Fruit fly (Drosophila melanogaster) whole organism, wandering third instar larva: Measurements from ENCODE around the gene lush.

ENCODE experiments used
- Abd-B ChIP-seq: fragments of >200 bp; optimal IDR thresholded peaks from 2 replicates; lab custom pipeline; 2017; ENCODE audit warnings: missing biosample characterization, missing genetic modification characterization
- CG32264 ChIP-seq: fragments of 200-800 bp; sonication (Bioruptor generic); optimal IDR thresholded peaks from 2 replicates; lab custom pipeline; 2016; ENCODE audit warnings: missing biosample characterization, missing genetic modification characterization
- CG9705 ChIP-seq: fragments of 200-800 bp; sonication (Bioruptor generic); optimal IDR thresholded peaks from 2 replicates; lab custom pipeline; 2018; ENCODE audit warnings: missing biosample characterization, mild to moderate bottlenecking, missing genetic modification characterization
- CrebA ChIP-seq: fragments of 200-800 bp; sonication (Bioruptor generic); optimal IDR thresholded peaks from 2 replicates; lab custom pipeline; 2016; ENCODE audit warnings: missing biosample characterization, mild to moderate bottlenecking, missing genetic modification characterization, borderline replicate concordance
- Dif ChIP-seq: fragments of 200-275, 200-300 bp; sonication (Bioruptor generic); optimal IDR thresholded peaks from 2 replicates; lab custom pipeline; 2018; ENCODE audit warnings: missing biosample characterization, missing genetic modification characterization; ENCODE audit not compliant: partially characterized antibody
- HLH106 ChIP-seq: fragments of 200-800 bp; optimal IDR thresholded peaks from 3 replicates; lab custom pipeline; 2019; ENCODE audit warnings: missing biosample characterization, mild to moderate bottlenecking, missing genetic modification characterization, moderate library complexity
- Hnf4 ChIP-seq: fragments of 200-800 bp; sonication (Bioruptor generic); optimal IDR thresholded peaks from 2 replicates; lab custom pipeline; 2016; ENCODE audit warnings: missing biosample characterization, mild to moderate bottlenecking, missing genetic modification characterization
- Hr78 ChIP-seq: fragments of >200 bp; optimal IDR thresholded peaks from 2 replicates; lab custom pipeline; 2017; ENCODE audit warnings: missing biosample characterization, missing genetic modification characterization
- Hr83 ChIP-seq: fragments of 200-300 bp; sonication (Bioruptor generic); optimal IDR thresholded peaks from 2 replicates; lab custom pipeline; 2016; ENCODE audit warnings: missing biosample characterization, mild to moderate bottlenecking, missing genetic modification characterization, moderate library complexity; ENCODE audit not compliant: poor library complexity, severe bottlenecking
- Jra ChIP-seq: sonication (Bioruptor generic); optimal IDR thresholded peaks from 2 replicates; lab custom pipeline; 2016; ENCODE audit warnings: missing biosample characterization, missing genetic modification characterization
- Mio ChIP-seq: sonication (Bioruptor generic); optimal IDR thresholded peaks from 2 replicates; lab custom pipeline; 2016; ENCODE audit warnings: missing biosample characterization, missing genetic modification characterization
- Myc ChIP-seq: fragments of >200 bp; optimal IDR thresholded peaks from 2 replicates; lab custom pipeline; 2017
- N ChIP-seq: fragments of >200 bp; optimal IDR thresholded peaks from 2 replicates; lab custom pipeline; 2018; ENCODE audit warnings: missing biosample characterization, missing external identifiers, missing genetic modification characterization
- OdsH ChIP-seq: fragments of 200-800 bp; sonication (Bioruptor generic); optimal IDR thresholded peaks from 2 replicates; lab custom pipeline; 2016; ENCODE audit warnings: missing biosample characterization, mild to moderate bottlenecking, missing genetic modification characterization
- Rel ChIP-seq, 2 experiments: fragments of 200-800 bp; sonication (Bioruptor generic) in 1 of 2; optimal IDR thresholded peaks; 2 replicates in 1 of 2; 3 replicates in 1 of 2; lab custom pipeline; 2016 to 2019; ENCODE audit warnings: mild to moderate bottlenecking in 2 of 2, missing biosample characterization in 2 of 2, missing genetic modification characterization in 2 of 2, moderate library complexity in 1 of 2
- Sp1 ChIP-seq: fragments of 200-800 bp; sonication (Bioruptor generic); optimal IDR thresholded peaks from 3 replicates; lab custom pipeline; 2019; ENCODE audit warnings: missing biosample characterization, mild to moderate bottlenecking, missing genetic modification characterization, moderate library complexity
- Vsx2 ChIP-seq: fragments of 200-300, 225-300 bp; sonication (Bioruptor generic); optimal IDR thresholded peaks from 2 replicates; lab custom pipeline; 2018; ENCODE audit warnings: missing biosample characterization, missing genetic modification characterization; ENCODE audit not compliant: partially characterized antibody
- br ChIP-seq: fragments of 200-800 bp; sonication (Bioruptor generic); optimal IDR thresholded peaks from 2 replicates; lab custom pipeline; 2016; ENCODE audit warnings: missing biosample characterization, missing genetic modification characterization
- dl ChIP-seq, 2 experiments: fragments of 175-275, 200-275 bp in 1 of 2; fragments of 200-275 bp in 1 of 2; sonication (Bioruptor generic); optimal IDR thresholded peaks; lab custom pipeline; 2018; ENCODE audit warnings: mild to moderate bottlenecking in 2 of 2, missing biosample characterization in 2 of 2, missing genetic modification characterization in 2 of 2, moderate library complexity in 2 of 2; ENCODE audit not compliant: partially characterized antibody in 2 of 2, insufficient read depth in 1 of 2
- dmrt93B ChIP-seq: fragments of 200-800 bp; sonication (Bioruptor generic); optimal IDR thresholded peaks from 2 replicates; lab custom pipeline; 2018; ENCODE audit warnings: missing biosample characterization, mild to moderate bottlenecking, missing genetic modification characterization
- dsf ChIP-seq: sonication (Bioruptor generic); optimal IDR thresholded peaks from 2 replicates; lab custom pipeline; 2016; ENCODE audit warnings: missing biosample characterization, missing genetic modification characterization, borderline replicate concordance
- ey ChIP-seq: fragments of 200-800 bp; sonication (Bioruptor generic); optimal IDR thresholded peaks from 2 replicates; lab custom pipeline; 2016; ENCODE audit warnings: missing biosample characterization, missing genetic modification characterization
- foxo ChIP-seq, 2 experiments: fragments of 200-800 bp; sonication (Bioruptor generic); optimal IDR thresholded peaks; 2 replicates in 1 of 2; 3 replicates in 1 of 2; lab custom pipeline; 2016 to 2017; ENCODE audit warnings: missing biosample characterization in 2 of 2, missing genetic modification characterization in 2 of 2
- fru ChIP-seq: fragments of 200-800 bp; sonication (Bioruptor generic); optimal IDR thresholded peaks from 3 replicates; lab custom pipeline; 2016; ENCODE audit warnings: missing biosample characterization, mild to moderate bottlenecking, missing genetic modification characterization
- h ChIP-seq: fragments of 200-800 bp; sonication (Bioruptor generic); optimal IDR thresholded peaks from 3 replicates; lab custom pipeline; 2016; ENCODE audit warnings: missing biosample characterization, mild to moderate bottlenecking, missing genetic modification characterization
- jim ChIP-seq: fragments of 175-275, 200-325 bp; sonication (Bioruptor generic); optimal IDR thresholded peaks from 2 replicates; lab custom pipeline; 2016; ENCODE audit warnings: missing biosample characterization, mild to moderate bottlenecking, missing genetic modification characterization
- lola ChIP-seq: fragments of >200 bp; optimal IDR thresholded peaks from 2 replicates; lab custom pipeline; 2017; ENCODE audit warnings: missing biosample characterization, missing genetic modification characterization
- pan ChIP-seq: fragments of >200 bp; optimal IDR thresholded peaks from 2 replicates; lab custom pipeline; 2017
- psq ChIP-seq: fragments of 200-800 bp; sonication (Bioruptor generic); optimal IDR thresholded peaks from 3 replicates; lab custom pipeline; 2017; ENCODE audit warnings: missing biosample characterization, mild to moderate bottlenecking, missing genetic modification characterization, moderate library complexity
- rgr ChIP-seq: fragments of 200-800 bp; sonication (Bioruptor generic); optimal IDR thresholded peaks from 3 replicates; lab custom pipeline; 2016; ENCODE audit warnings: missing biosample characterization, mild to moderate bottlenecking, missing genetic modification characterization
- sage ChIP-seq: fragments of 200-800 bp; sonication (Bioruptor generic); optimal IDR thresholded peaks from 2 replicates; lab custom pipeline; 2016; ENCODE audit warnings: missing biosample characterization, mild to moderate bottlenecking, missing genetic modification characterization
- tai ChIP-seq: sonication (Bioruptor generic); optimal IDR thresholded peaks from 2 replicates; lab custom pipeline; 2016; ENCODE audit warnings: missing biosample characterization, missing genetic modification characterization
- usp ChIP-seq: fragments of >200 bp; optimal IDR thresholded peaks from 2 replicates; lab custom pipeline; 2017; ENCODE audit warnings: missing biosample characterization, missing genetic modification characterization
- woc ChIP-seq: sonication (Bioruptor generic); optimal IDR thresholded peaks from 2 replicates; lab custom pipeline; 2016; ENCODE audit warnings: missing biosample characterization, mild to moderate bottlenecking, missing genetic modification characterization

The lush gene

DNA sequence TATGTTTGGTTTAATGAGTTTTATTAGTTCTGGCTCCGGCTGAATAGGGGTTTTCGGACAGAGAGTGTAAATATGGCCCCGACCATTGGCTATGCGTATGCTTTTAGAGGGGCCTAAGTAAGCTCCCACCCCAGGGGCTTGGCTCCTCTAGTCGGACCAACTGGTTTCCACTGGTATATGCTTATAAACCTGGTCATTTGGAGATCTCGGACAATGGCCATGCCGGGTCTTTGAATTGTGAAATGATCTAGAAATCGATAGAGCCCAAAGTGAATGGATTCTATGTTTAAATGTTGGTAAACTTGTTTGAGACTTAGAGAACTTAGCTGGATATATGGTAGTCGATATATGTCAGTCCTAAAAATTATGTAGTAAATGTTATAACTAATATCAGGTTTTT, 47.2 kb downstream of the lush start:
- TF ChIP-seq sage (GFP tag; lab: Kevin White, UChicago) (no peak), Sp1 (no peak), Hr83 (no peak), lola (GFP tag; lab: Kevin White, UChicago) (no peak), pan (lab: Kevin White, UChicago) (no peak), Abd-B (GFP tag; lab: Kevin White, UChicago) (no peak), Hnf4 (GFP tag; lab: Kevin White, UChicago) (no peak), CG9705 (GFP tag; lab: Kevin White, UChicago) (no peak), Mio (GFP tag; lab: Kevin White, UChicago) (no peak), HLH106 (no peak), woc (GFP tag; lab: Kevin White, UChicago) (no peak), Hr78 (GFP tag; lab: Kevin White, UChicago) (no peak)

DNA sequence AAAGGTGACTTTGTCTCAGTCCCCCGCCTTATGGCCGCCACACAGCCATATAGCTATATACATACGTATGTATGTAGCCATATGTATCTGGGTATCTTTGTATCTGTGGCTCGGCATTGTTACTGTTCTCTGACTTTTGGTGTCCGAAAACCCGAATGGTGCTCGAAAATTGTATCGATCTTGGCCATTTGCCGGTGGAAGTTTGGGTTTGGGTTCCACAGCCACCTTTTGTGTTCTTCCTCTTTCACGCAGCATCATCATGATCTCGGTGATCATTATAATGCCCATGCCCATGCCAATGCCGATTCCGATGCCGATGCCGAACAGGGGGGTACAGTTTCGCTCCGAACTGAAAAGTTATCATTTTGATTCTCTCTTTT, 47.9 kb downstream of the lush start:
- TF ChIP-seq fru (GFP tag; lab: Kevin White, UChicago) (peak; percentile 49), Jra (peak; percentile 27), Hr83 (peak; percentile 1), usp (GFP tag; lab: Kevin White, UChicago) (no peak), Dif (peak; percentile 39), Myc (lab: Kevin White, UChicago) (no peak), psq (peak; percentile 0), woc (GFP tag; lab: Kevin White, UChicago) (peak; percentile 17), sage (GFP tag; lab: Kevin White, UChicago) (peak; percentile 35)

DNA sequence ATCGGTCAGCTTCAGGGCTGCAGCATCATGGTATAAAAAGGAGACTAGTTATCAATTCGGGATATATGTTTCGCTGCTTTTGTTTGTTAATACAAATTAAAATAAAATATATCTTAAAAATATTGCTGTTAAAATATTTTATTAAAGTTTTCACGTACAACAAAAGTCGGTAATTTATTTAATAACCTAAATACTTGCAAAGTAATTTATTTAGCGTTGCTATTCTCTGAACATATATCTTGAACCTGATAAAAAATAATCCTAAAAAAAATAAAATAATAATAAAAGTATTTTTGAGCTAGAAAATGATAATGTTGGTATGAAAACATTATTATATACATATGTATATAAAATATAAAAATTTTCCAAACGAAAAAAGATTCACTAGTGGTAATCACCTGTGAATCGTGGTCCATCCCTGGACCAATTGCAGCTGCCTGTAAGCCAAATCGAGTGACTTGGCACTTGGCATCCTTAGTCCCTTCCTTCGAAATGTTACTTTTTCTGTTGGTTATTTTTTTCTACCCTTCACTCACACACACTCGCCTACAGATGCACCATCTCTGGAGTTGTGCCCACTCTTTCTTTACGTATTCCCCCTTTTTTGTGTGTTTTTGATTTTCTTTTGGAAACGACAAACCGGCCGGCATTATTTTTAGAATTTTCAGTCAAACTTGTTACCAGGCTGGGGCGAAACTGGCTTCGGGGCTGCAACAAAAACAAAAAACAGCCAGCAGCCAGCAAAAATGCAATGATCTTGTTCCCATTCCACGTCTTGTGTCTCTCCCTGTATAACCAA, 48.5 kb downstream of the lush start:
- no peak for TF ChIP-seq dl (GFP tag; optimal IDR thresholded peaks at IDR 0.05; lab: Kevin White, UChicago; ENCODE audit: insufficient read depth in 1 of 2, partially characterized antibody in 2 of 2)
- TF ChIP-seq pan (lab: Kevin White, UChicago), result no peak
- TF ChIP-seq woc (GFP tag; lab: Kevin White, UChicago), result peak; percentile 6
- peak; percentile 59 for TF ChIP-seq CrebA (GFP tag; lab: Kevin White, UChicago)
- TF ChIP-seq sage (GFP tag; lab: Kevin White, UChicago), result no peak
- peak; percentile 34 for TF ChIP-seq Rel (GFP tag; optimal IDR thresholded peaks at IDR 0.05; lab: Kevin White, UChicago)
- peak; percentile 67 for TF ChIP-seq Rel (tag; optimal IDR thresholded peaks at IDR 0.05; lab: Kevin White, UChicago)
- no peak for TF ChIP-seq Jra
- peak; percentile 88 for TF ChIP-seq Sp1
- TF ChIP-seq CG9705 (GFP tag; lab: Kevin White, UChicago), result no peak
- no peak for TF ChIP-seq Mio (GFP tag; lab: Kevin White, UChicago)
- TF ChIP-seq Hr83, result no peak
- TF ChIP-seq h (GFP tag; lab: Kevin White, UChicago), result no peak
- no peak for TF ChIP-seq Vsx2 (GFP tag; lab: Kevin White, UChicago)
- TF ChIP-seq N (GFP tag; lab: Kevin White, UChicago), result no peak
- TF ChIP-seq Hnf4 (GFP tag; lab: Kevin White, UChicago), result no peak
- no peak for TF ChIP-seq Dif
- TF ChIP-seq psq, result peak; percentile 58
- peak; percentile 51 for TF ChIP-seq OdsH (GFP tag; lab: Kevin White, UChicago)
- TF ChIP-seq jim, result no peak
- peak; percentile 82 for TF ChIP-seq HLH106
- peak; percentile 30 for TF ChIP-seq rgr
- peak in 1 of 2 experiments; percentile 74 for TF ChIP-seq foxo (GFP tag; optimal IDR thresholded peaks at IDR 0.05; lab: Kevin White, UChicago)
- TF ChIP-seq br (GFP tag; lab: Kevin White, UChicago), result no peak
- TF ChIP-seq CG32264 (GFP tag; lab: Kevin White, UChicago), result no peak
- peak; percentile 67 for TF ChIP-seq dmrt93B (GFP tag; lab: Kevin White, UChicago)
- no peak for TF ChIP-seq ey
- TF ChIP-seq tai (GFP tag; lab: Kevin White, UChicago), result peak; percentile 19

DNA sequence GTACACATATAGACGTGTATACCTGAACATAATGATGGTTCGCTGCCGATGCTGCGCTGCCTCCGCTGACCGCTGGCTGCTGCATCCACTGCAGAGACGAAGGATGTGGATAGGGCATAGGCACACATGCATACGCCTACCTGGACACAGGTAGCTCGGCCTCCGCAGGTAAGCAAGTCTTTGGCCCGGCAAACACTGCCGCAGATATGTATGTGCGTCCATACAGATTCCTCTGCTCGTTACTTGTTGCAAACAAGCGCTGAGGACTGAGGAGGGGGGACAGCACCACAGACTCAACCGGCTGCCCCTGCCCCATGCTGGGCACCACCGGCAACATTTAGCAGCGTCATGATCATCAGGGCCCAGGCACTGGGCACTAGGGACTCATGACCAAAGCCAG, 49.2 kb downstream of the lush start:
- TF ChIP-seq foxo (GFP tag; optimal IDR thresholded peaks at IDR 0.05; lab: Kevin White, UChicago) (no peak), dsf (GFP tag; lab: Kevin White, UChicago) (no peak), N (GFP tag; lab: Kevin White, UChicago) (no peak), fru (GFP tag; lab: Kevin White, UChicago) (peak; percentile 87), Sp1 (no peak), Vsx2 (GFP tag; lab: Kevin White, UChicago) (peak; percentile 7), woc (GFP tag; lab: Kevin White, UChicago) (peak; percentile 44), jim (no peak), usp (GFP tag; lab: Kevin White, UChicago) (no peak), rgr (no peak), Rel (GFP tag; optimal IDR thresholded peaks at IDR 0.05; lab: Kevin White, UChicago) (peak; percentile 12), Rel (tag; optimal IDR thresholded peaks at IDR 0.05; lab: Kevin White, UChicago) (peak; percentile 3), tai (GFP tag; lab: Kevin White, UChicago) (no peak), CrebA (GFP tag; lab: Kevin White, UChicago) (peak; percentile 25)
